Worm (Caenorhabditis elegans) whole organism, young adult: ENCODE results near the gene M176.11.

Experiments
- B0019.2 ChIP-seq: fragments of 200-800 bp; sonication (Bioruptor generic); conservative IDR thresholded peaks from 2 replicates; pipeline ENCODE4 v1.3.6; 2022; ENCODE audit warnings: missing genetic modification reagents, missing genetic modification characterization, missing compliant biosample characterization
- F23B12.7 ChIP-seq: sonication (generic microtip); optimal IDR thresholded peaks from 2 replicates; lab custom pipeline; 2017; ENCODE audit warnings: missing genetic modification characterization, mild to moderate bottlenecking, missing compliant biosample characterization, antibody characterized with exemption, moderate library complexity; ENCODE audit not compliant: insufficient read depth
- F57C9.4 ChIP-seq: sonication (generic microtip); optimal IDR thresholded peaks from 2 replicates; lab custom pipeline; 2017; ENCODE audit warnings: mild to moderate bottlenecking, missing genetic modification characterization, missing compliant biosample characterization
- ama-1 ChIP-seq, 3 experiments: fragments of 150-350 bp in 1 of 3; sonication (generic microtip) in 2 of 3; optimal IDR thresholded peaks; 2 replicates each; lab custom pipeline; 2014 to 2018; ENCODE audit warnings: missing biosample characterization in 2 of 3, missing genetic modification characterization in 2 of 3, missing genetic modification reagents in 2 of 3
- cebp-2 ChIP-seq: fragments of 200-800 bp; sonication (Bioruptor generic); IDR thresholded peaks from 2 replicates; pipeline ENCODE4 v1.3.6; 2022; ENCODE audit warnings: missing genetic modification characterization, missing compliant biosample characterization
- ceh-79 ChIP-seq: sonication (generic microtip); optimal IDR thresholded peaks from 2 replicates; lab custom pipeline; 2017; ENCODE audit warnings: mild to moderate bottlenecking, missing genetic modification characterization, missing compliant biosample characterization
- dpl-1 ChIP-seq: fragments of 150-350 bp; optimal IDR thresholded peaks from 2 replicates; lab custom pipeline; 2014; ENCODE audit warnings: missing biosample characterization, missing genetic modification reagents, missing genetic modification characterization
- lsy-27 ChIP-seq: sonication (generic microtip); optimal IDR thresholded peaks from 2 replicates; lab custom pipeline; 2017; ENCODE audit warnings: missing genetic modification characterization, mild to moderate bottlenecking, missing compliant biosample characterization, antibody characterized with exemption, missing genotype, borderline replicate concordance; ENCODE audit not compliant: insufficient read depth
- nhr-80 ChIP-seq: sonication (generic microtip); optimal IDR thresholded peaks from 2 replicates; lab custom pipeline; 2016; ENCODE audit warnings: missing genetic modification characterization, missing compliant biosample characterization
- somi-1 ChIP-seq: fragments of 200-800 bp; sonication (Bioruptor generic); optimal IDR thresholded peaks from 2 replicates; lab custom pipeline; 2018; ENCODE audit warnings: mild to moderate bottlenecking, missing genetic modification characterization, missing compliant biosample characterization
- tbp1 ChIP-seq: fragments of 200-800 bp; sonication (Bioruptor generic); optimal IDR thresholded peaks from 2 replicates; lab custom pipeline; 2018; ENCODE audit warnings: mild to moderate bottlenecking, missing genetic modification characterization, missing compliant biosample characterization

- TF ChIP-seq somi-1 (GFP tag; lab: Kevin White, UChicago) (no peak), F57C9.4 (tag; lab: Kevin White, UChicago) (no peak), dpl-1 (GFP tag; lab: Kevin White, UChicago) (no peak), tbp1 (GFP tag; lab: Kevin White, UChicago) (no peak), nhr-80 (tag; lab: Kevin White, UChicago) (peak; percentile 28), B0019.2 (GFP tag; lab: Robert Waterston, UW) (no peak), lsy-27 (tag; lab: Kevin White, UChicago) (no peak), cebp-2 (GFP tag; lab: Robert Waterston, UW) (no peak), ama-1 (optimal IDR thresholded peaks at IDR 0.05; lab: Kevin White, UChicago) (no peak), ama-1 (GFP tag; optimal IDR thresholded peaks at IDR 0.05; lab: Kevin White, UChicago) (no peak), F23B12.7 (tag; lab: Kevin White, UChicago) (no peak), ceh-79 (tag; lab: Kevin White, UChicago) (no peak)
Observed at ce11 chrII:9418843-9419532, 3.1 kb upstream of the M176.11 start.
